Worm (Caenorhabditis elegans) whole organism, young adult: ENCODE results near the gene T02H6.11.

Experiments
- C06A6.2 ChIP-seq: fragments of 200-800 bp; sonication (Bioruptor generic); conservative IDR thresholded peaks from 2 replicates; pipeline ENCODE4 v1.3.6; 2022; ENCODE audit warnings: missing genetic modification characterization, missing compliant biosample characterization
- F23B12.7 ChIP-seq: sonication (generic microtip); optimal IDR thresholded peaks from 2 replicates; lab custom pipeline; 2017; ENCODE audit warnings: missing genetic modification characterization, mild to moderate bottlenecking, missing compliant biosample characterization, antibody characterized with exemption, moderate library complexity; ENCODE audit not compliant: insufficient read depth
- F39B2.1 ChIP-seq: fragments of 200-800 bp; sonication (Bioruptor generic); IDR thresholded peaks from 2 replicates; pipeline ENCODE4 v1.3.6; 2022; ENCODE audit warnings: missing genetic modification reagents, missing genetic modification characterization, missing compliant biosample characterization
- F55B11.4 ChIP-seq: sonication (generic microtip); optimal IDR thresholded peaks from 2 replicates; lab custom pipeline; 2016; ENCODE audit warnings: missing compliant biosample characterization, missing genetic modification characterization, borderline replicate concordance; ENCODE audit not compliant: insufficient read depth
- T26A5.8 ChIP-seq: sonication (generic microtip); optimal IDR thresholded peaks from 2 replicates; lab custom pipeline; 2016; ENCODE audit warnings: missing genetic modification characterization, missing compliant biosample characterization
- Y53F4B.3 ChIP-seq: fragments of 200-800 bp; sonication (Bioruptor generic); IDR thresholded peaks from 2 replicates; pipeline ENCODE4 v1.3.6; 2022; ENCODE audit warnings: missing genetic modification reagents, missing genetic modification characterization, missing compliant biosample characterization
- Y53G8AR.9 ChIP-seq: fragments of 200-800 bp; sonication (Bioruptor generic); conservative IDR thresholded peaks from 2 replicates; pipeline ENCODE4 v1.3.6; 2022; ENCODE audit warnings: missing genetic modification reagents, missing genetic modification characterization, missing compliant biosample characterization
- atf-7 ChIP-seq: sonication (generic microtip); optimal IDR thresholded peaks from 2 replicates; lab custom pipeline; 2017; ENCODE audit warnings: mild to moderate bottlenecking, missing genetic modification characterization, missing compliant biosample characterization
- bed-1 ChIP-seq: fragments of 200-800 bp; sonication (Bioruptor generic); IDR thresholded peaks from 2 replicates; pipeline ENCODE4 v1.3.6; 2022; ENCODE audit warnings: missing genetic modification reagents, missing genetic modification characterization, missing compliant biosample characterization
- cebp-2 ChIP-seq: fragments of 200-800 bp; sonication (Bioruptor generic); IDR thresholded peaks from 2 replicates; pipeline ENCODE4 v1.3.6; 2022; ENCODE audit warnings: missing genetic modification characterization, missing compliant biosample characterization
- ceh-40 ChIP-seq: fragments of 200-800 bp; sonication (Bioruptor generic); IDR thresholded peaks from 2 replicates; pipeline ENCODE4 v1.3.6; 2022; ENCODE audit warnings: missing genetic modification characterization, missing compliant biosample characterization
- ceh-58 ChIP-seq: fragments of 200-800 bp; sonication (Bioruptor generic); IDR thresholded peaks from 2 replicates; pipeline ENCODE4 v1.3.6; 2022; ENCODE audit warnings: missing genetic modification characterization, missing compliant biosample characterization
- ceh-79 ChIP-seq: sonication (generic microtip); optimal IDR thresholded peaks from 2 replicates; lab custom pipeline; 2017; ENCODE audit warnings: mild to moderate bottlenecking, missing genetic modification characterization, missing compliant biosample characterization
- fkh-3 ChIP-seq: sonication (generic microtip); optimal IDR thresholded peaks from 2 replicates; lab custom pipeline; 2016; ENCODE audit warnings: mild to moderate bottlenecking, missing genetic modification characterization, missing compliant biosample characterization
- gei-17 ChIP-seq: fragments of 200-800 bp; sonication (Bioruptor generic); optimal IDR thresholded peaks from 2 replicates; lab custom pipeline; 2018; ENCODE audit warnings: mild to moderate bottlenecking, missing genetic modification characterization, missing compliant biosample characterization
- him-1 ChIP-seq: sonication (generic microtip); optimal IDR thresholded peaks from 2 replicates; lab custom pipeline; 2016; ENCODE audit warnings: missing genotype, missing genetic modification reagents, missing genetic modification characterization, missing compliant biosample characterization
- hlh-12 ChIP-seq: sonication (generic microtip); optimal IDR thresholded peaks from 2 replicates; lab custom pipeline; 2016; ENCODE audit warnings: missing genetic modification characterization, missing compliant biosample characterization
- hmg-20 ChIP-seq: fragments of 200-800 bp; sonication (Bioruptor generic); IDR thresholded peaks from 2 replicates; pipeline ENCODE4 v1.3.6; 2022; ENCODE audit warnings: missing genetic modification reagents, missing genetic modification characterization, missing compliant biosample characterization
- lag-1 ChIP-seq: fragments of 200-800 bp; sonication (Bioruptor generic); IDR thresholded peaks from 2 replicates; pipeline ENCODE4 v1.3.6; 2022; ENCODE audit warnings: missing genetic modification reagents, missing genetic modification characterization, missing compliant biosample characterization
- lin-35 ChIP-seq, 3 experiments: fragments of 150-350 bp in 2 of 3; sonication (generic microtip) in 1 of 3; optimal IDR thresholded peaks; 2 replicates each; lab custom pipeline; 2014 to 2018; ENCODE audit warnings: missing biosample characterization in 3 of 3, missing genetic modification characterization in 3 of 3, missing genetic modification reagents in 3 of 3
- lin-40 ChIP-seq: sonication (generic microtip); optimal IDR thresholded peaks from 2 replicates; lab custom pipeline; 2016; ENCODE audit warnings: missing genetic modification characterization, mild to moderate bottlenecking, missing compliant biosample characterization, missing genotype, missing genetic modification reagents
- madf-6 ChIP-seq: fragments of 200-800 bp; sonication (Bioruptor generic); IDR thresholded peaks from 2 replicates; pipeline ENCODE4 v1.3.6; 2022; ENCODE audit warnings: missing genetic modification reagents, missing genetic modification characterization, missing compliant biosample characterization
- mel-28 ChIP-seq: sonication (generic microtip); optimal IDR thresholded peaks from 2 replicates; lab custom pipeline; 2016; ENCODE audit warnings: borderline replicate concordance, mild to moderate bottlenecking, missing genetic modification characterization, missing compliant biosample characterization
- nhr-120 ChIP-seq: fragments of 200-800 bp; sonication (Bioruptor generic); IDR thresholded peaks from 2 replicates; pipeline ENCODE4 v1.3.6; 2022; ENCODE audit warnings: missing genetic modification characterization, missing compliant biosample characterization
- nhr-90 ChIP-seq: sonication (generic microtip); optimal IDR thresholded peaks from 2 replicates; lab custom pipeline; 2016; ENCODE audit warnings: missing genotype, mild to moderate bottlenecking, missing genetic modification characterization, missing compliant biosample characterization
- pbrm-1 ChIP-seq: fragments of 200-800 bp; sonication (Bioruptor generic); IDR thresholded peaks from 2 replicates; pipeline ENCODE4 v1.3.6; 2022; ENCODE audit warnings: missing genetic modification reagents, missing genetic modification characterization, missing compliant biosample characterization
- repo-1 ChIP-seq: sonication (generic microtip); optimal IDR thresholded peaks from 2 replicates; lab custom pipeline; 2017; ENCODE audit warnings: mild to moderate bottlenecking, missing genetic modification characterization, missing compliant biosample characterization
- sea-2 ChIP-seq: fragments of 200-800 bp; sonication (Bioruptor generic); IDR thresholded peaks from 2 replicates; pipeline ENCODE4 v1.3.6; 2022; ENCODE audit warnings: missing genetic modification characterization, missing compliant biosample characterization
- snpc-1.1 ChIP-seq: sonication (generic microtip); optimal IDR thresholded peaks from 2 replicates; lab custom pipeline; 2017; ENCODE audit warnings: missing genetic modification characterization, mild to moderate bottlenecking, missing compliant biosample characterization, antibody characterized with exemption, moderate library complexity, missing genotype, missing genetic modification reagents; ENCODE audit not compliant: insufficient read depth
- snpc-3.4 ChIP-seq: sonication (generic microtip); optimal IDR thresholded peaks from 2 replicates; lab custom pipeline; 2017; ENCODE audit warnings: missing genetic modification characterization, mild to moderate bottlenecking, missing compliant biosample characterization, antibody characterized with exemption, moderate library complexity, missing genotype, missing genetic modification reagents
- snpc-4 ChIP-seq, 5 experiments: fragments of 150-350 bp in 1 of 5; sonication (generic microtip) in 4 of 5; optimal IDR thresholded peaks; 2 replicates each; lab custom pipeline; 2014 to 2018; ENCODE audit warnings: missing genetic modification characterization in 5 of 5, missing biosample characterization in 3 of 5, antibody characterized with exemption in 2 of 5, mild to moderate bottlenecking in 2 of 5, missing compliant biosample characterization in 2 of 5, missing genotype in 2 of 5, moderate library complexity in 2 of 5, missing genetic modification reagents in 1 of 5
- somi-1 ChIP-seq: fragments of 200-800 bp; sonication (Bioruptor generic); optimal IDR thresholded peaks from 2 replicates; lab custom pipeline; 2018; ENCODE audit warnings: mild to moderate bottlenecking, missing genetic modification characterization, missing compliant biosample characterization
- tbx-9 ChIP-seq: sonication (generic microtip); optimal IDR thresholded peaks from 2 replicates; lab custom pipeline; 2016; ENCODE audit warnings: borderline replicate concordance, missing genetic modification characterization, inconsistent platforms, missing compliant biosample characterization
- unc-62 ChIP-seq: fragments of 150-350 bp; optimal IDR thresholded peaks from 2 replicates; lab custom pipeline; 2014; ENCODE audit warnings: missing biosample characterization, missing genetic modification reagents, missing genetic modification characterization
- ztf-18 ChIP-seq: sonication (generic microtip); optimal IDR thresholded peaks from 2 replicates; lab custom pipeline; 2016; ENCODE audit warnings: missing genotype, mild to moderate bottlenecking, missing genetic modification characterization, missing compliant biosample characterization
- ztf-25 ChIP-seq: fragments of 200-800 bp; sonication (Bioruptor generic); IDR thresholded peaks from 2 replicates; pipeline ENCODE4 v1.3.6; 2022; ENCODE audit warnings: missing genetic modification reagents, missing genetic modification characterization, missing compliant biosample characterization
- ztf-6 ChIP-seq: fragments of 200-800 bp; sonication (Bioruptor generic); IDR thresholded peaks from 2 replicates; pipeline ENCODE4 v1.3.6; 2022; ENCODE audit warnings: missing genetic modification reagents, missing genetic modification characterization, missing compliant biosample characterization

T02H6.11 gene

DNA sequence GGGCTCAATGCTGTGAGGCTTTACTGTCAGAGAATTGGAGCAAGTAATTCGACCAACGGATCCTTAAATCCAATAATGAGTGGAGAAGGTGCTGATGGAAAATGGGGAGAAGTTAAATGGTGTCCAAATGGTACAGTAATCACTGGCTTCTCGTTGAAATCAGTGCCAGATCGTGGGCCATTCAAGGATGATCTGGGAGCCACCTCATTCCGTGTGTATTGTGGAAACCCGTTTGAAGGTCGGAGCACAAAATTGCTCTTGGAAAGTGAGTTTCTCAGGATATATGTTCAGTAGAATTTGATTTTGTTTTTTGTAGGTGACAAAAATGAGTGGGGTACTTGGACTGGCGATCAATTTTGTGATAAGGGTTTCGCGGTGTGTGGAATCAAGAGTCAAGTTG is 25.1 kb downstream of the T02H6.11 start:
- TF ChIP-seq nhr-90 (tag; lab: Kevin White, UChicago) (no peak), bed-1 (GFP tag; lab: Robert Waterston, UW) (no peak), Y53G8AR.9 (GFP tag; lab: Robert Waterston, UW) (no peak), F55B11.4 (tag; lab: Kevin White, UChicago) (no peak), snpc-3.4 (no peak), cebp-2 (no peak), hmg-20 (GFP tag; lab: Robert Waterston, UW) (no peak), unc-62 (no peak), ceh-40 (GFP tag; lab: Robert Waterston, UW) (no peak), mel-28 (tag; lab: Kevin White, UChicago) (no peak), him-1 (no peak)

DNA sequence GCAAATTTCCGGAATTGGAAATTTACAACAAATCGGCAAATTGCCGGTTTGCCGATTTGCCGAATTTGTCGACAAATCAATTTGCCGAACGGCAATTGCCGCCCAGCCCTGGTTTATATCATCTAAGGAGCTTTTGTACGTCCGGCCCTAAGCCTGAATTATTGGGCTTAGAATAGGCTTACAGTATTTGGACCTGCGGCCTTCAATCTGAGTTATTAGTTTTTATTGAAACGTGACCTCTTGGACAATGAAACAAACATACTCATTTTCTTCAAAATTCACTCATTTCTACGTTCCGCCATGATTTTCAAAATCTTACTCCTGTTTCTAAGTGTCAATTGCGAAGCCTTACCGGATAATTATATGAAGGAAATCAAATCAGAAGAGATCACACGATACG is 25.6 kb downstream of the T02H6.11 start, which contains the start of gene Y39F10C.1:
Gene Y39F10C.1 (plus strand): TSS at position 301 of the 400 bp plus-strand sequence.
- TF ChIP-seq snpc-3.4 (no peak), snpc-1.1 (tag; lab: Kevin White, UChicago) (no peak), ztf-6 (GFP tag; lab: Robert Waterston, UW) (no peak), madf-6 (no peak), T26A5.8 (tag; lab: Kevin White, UChicago) (no peak), nhr-120 (GFP tag; lab: Robert Waterston, UW) (no peak), ceh-58 (GFP tag; lab: Robert Waterston, UW) (no peak), fkh-3 (no peak), Y53F4B.3 (no peak)
- TF ChIP-seq, all 124 proteins: peak for 0

DNA sequence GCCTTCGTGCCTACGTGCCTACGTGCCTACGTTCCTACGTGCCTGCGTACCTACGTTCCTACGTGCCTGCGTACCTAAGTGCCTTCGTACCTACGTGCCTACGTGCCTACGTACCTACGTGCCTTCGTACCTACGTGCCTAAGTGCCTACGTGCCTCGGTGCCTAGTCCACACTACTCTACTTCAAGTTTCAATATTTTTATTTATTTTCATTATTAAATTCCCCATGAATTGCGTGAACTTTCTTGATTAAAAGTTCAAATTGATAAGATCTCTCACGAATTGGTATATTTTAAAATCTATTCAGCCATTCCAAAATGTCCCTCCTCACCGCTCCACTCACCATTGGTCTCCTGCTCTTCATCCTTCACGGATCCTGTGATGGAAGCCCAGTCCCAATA is 26.8 kb downstream of the T02H6.11 start, which contains the start of gene Y39F10C.3:
Gene Y39F10C.3 (plus strand): TSS at position 301 of the 400 bp plus-strand sequence.
- TF ChIP-seq lag-1 (GFP tag; lab: Robert Waterston, UW) (no peak), snpc-4 (GFP tag; optimal IDR thresholded peaks at IDR 0.05; lab: Kevin White, UChicago) (no peak), snpc-4 (tag; optimal IDR thresholded peaks at IDR 0.05; lab: Kevin White, UChicago) (no peak), sea-2 (GFP tag; lab: Robert Waterston, UW) (no peak), somi-1 (GFP tag; lab: Kevin White, UChicago) (no peak), C06A6.2 (GFP tag; lab: Robert Waterston, UW) (no peak), ceh-79 (no peak)

DNA sequence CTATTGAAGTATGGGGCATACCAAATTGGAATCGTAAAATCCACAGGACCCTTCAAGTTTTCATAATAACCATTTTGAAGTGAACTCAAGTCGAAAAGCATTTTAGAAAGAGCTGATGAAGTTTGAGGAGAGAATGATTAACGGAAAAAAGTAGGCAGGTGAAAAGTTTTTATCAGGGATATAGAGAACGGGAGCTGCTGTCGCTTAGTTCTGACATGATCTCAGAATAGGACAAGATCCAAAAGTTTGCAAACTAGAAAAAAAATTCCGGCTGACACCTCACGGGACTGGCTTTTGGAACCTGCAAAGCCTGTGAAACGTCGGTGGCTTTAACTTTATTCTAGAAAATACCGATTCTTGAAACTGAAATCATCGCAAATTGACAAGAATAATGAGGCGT is 29.9 kb downstream of the T02H6.11 start, which contains the start of gene sri-46:
Gene sri-46 (minus strand): TSS at position 101 of the 400 bp plus-strand sequence.
- TF ChIP-seq F39B2.1 (GFP tag; lab: Robert Waterston, UW) = no peak
- no peak for TF ChIP-seq repo-1
- TF ChIP-seq lin-40 (tag; lab: Kevin White, UChicago) = no peak
- TF ChIP-seq tbx-9 (tag; lab: Kevin White, UChicago) = no peak
- TF ChIP-seq pbrm-1 (GFP tag; lab: Robert Waterston, UW) = no peak
- TF ChIP-seq atf-7 (tag; lab: Kevin White, UChicago) = no peak
- TF ChIP-seq snpc-1.1 (tag; lab: Kevin White, UChicago) = no peak
- TF ChIP-seq ztf-18 (tag; lab: Kevin White, UChicago) = no peak
- TF ChIP-seq F55B11.4 (tag; lab: Kevin White, UChicago) = no peak
- no peak for TF ChIP-seq hlh-12 (tag; lab: Kevin White, UChicago)
- TF ChIP-seq nhr-90 (tag; lab: Kevin White, UChicago) = no peak
- no peak for TF ChIP-seq ztf-6 (GFP tag; lab: Robert Waterston, UW)
- no peak for TF ChIP-seq unc-62
- no peak for TF ChIP-seq lin-35 (GFP tag; optimal IDR thresholded peaks at IDR 0.05; lab: Kevin White, UChicago)
- no peak for TF ChIP-seq T26A5.8 (tag; lab: Kevin White, UChicago)
- TF ChIP-seq gei-17 (GFP tag; lab: Kevin White, UChicago) = no peak
- TF ChIP-seq F23B12.7 (tag; lab: Kevin White, UChicago) = no peak
- no peak for TF ChIP-seq ceh-40 (GFP tag; lab: Robert Waterston, UW)
- no peak for TF ChIP-seq bed-1 (GFP tag; lab: Robert Waterston, UW)
- TF ChIP-seq ztf-25 (GFP tag; lab: Robert Waterston, UW) = no peak
